Worm (Caenorhabditis elegans) whole organism, L2 larva: ENCODE measurements around the gene srsx-7.

Source experiments
- ama-1 ChIP-seq: fragments of 150-350 bp; optimal IDR thresholded peaks from 2 replicates; lab custom pipeline; 2018; ENCODE audit warnings: inconsistent platforms
- dmd-4 ChIP-seq: sonication (generic microtip); optimal IDR thresholded peaks from 2 replicates; lab custom pipeline; 2017; ENCODE audit warnings: missing biosample characterization, missing genetic modification characterization
- mbf-1 ChIP-seq: sonication (generic microtip); optimal IDR thresholded peaks from 2 replicates; lab custom pipeline; 2017; ENCODE audit warnings: missing biosample characterization, missing genetic modification characterization
- nhr-11 ChIP-seq: fragments of 150-350 bp; optimal IDR thresholded peaks from 2 replicates; lab custom pipeline; 2014; ENCODE audit warnings: missing biosample characterization, missing genetic modification characterization
- ztf-4 ChIP-seq: fragments of 150-350 bp; optimal IDR thresholded peaks from 2 replicates; lab custom pipeline; 2014; ENCODE audit warnings: missing biosample characterization, missing genetic modification characterization

DNA sequence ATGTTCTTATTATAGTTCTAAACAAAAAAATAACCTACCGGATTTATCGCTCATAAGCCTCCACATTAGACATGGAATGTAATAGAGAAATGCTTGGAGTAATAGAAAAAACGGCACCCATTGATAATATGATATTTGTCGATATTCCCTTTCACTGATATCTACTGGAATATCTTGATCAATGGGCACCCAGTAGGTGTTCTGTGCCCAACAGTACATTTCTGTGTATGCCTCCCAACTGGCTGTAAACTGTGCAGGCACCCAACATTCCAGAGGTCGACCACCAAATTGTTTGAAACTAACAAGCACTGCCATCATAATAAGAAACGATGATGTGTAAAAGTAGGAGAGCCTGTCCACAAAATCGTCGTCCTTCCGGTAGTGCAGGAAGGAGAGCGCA lies 38.8 kb downstream of the srsx-7 start:
- TF ChIP-seq ztf-4 (no peak), ama-1 (lab: Kevin White, UChicago) (no peak), dmd-4 (tag; lab: Kevin White, UChicago) (no peak), nhr-11 (tag; lab: Kevin White, UChicago) (no peak), mbf-1 (tag; lab: Kevin White, UChicago) (no peak)
